Worm (Caenorhabditis elegans): ENCODE data around the gene lyst-1.

DNA sequence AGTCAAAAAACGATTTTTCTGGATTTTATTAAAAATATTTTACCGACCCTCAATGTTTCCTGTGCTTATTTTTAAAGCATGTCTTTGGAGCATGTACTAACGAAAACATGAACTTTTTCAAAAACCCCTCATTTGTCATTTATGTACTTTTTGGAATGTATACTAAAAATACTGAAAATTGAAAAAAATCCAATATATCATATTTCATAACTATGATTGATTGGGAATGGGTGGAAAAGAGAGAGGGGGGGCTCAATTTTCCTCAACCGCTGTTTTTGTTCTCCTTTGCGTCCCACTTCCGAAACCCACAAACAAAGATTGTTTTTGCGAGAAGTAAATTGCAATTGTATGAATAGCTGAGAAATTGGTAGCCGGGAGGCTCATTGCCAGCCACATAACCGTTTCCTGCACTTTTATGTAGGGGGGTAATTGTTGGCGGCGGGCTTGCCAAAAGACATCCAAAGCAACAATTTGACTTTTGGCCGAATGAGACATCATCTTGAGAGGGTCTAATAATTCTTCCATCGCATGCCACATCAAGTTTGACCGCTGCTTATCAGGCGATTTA, 39.0 kb upstream of the lyst-1 start:
- TF ChIP-seq tbx-37 (GFP tag; conservative IDR thresholded peaks at IDR 0.05) (no peak), hmbx-1 (tag; optimal IDR thresholded peaks at IDR 0.05) (no peak), ama-1 (optimal IDR thresholded peaks at IDR 0.05) (no peak), hnd-1 (tag; optimal IDR thresholded peaks at IDR 0.05) (no peak), flt-1 (GFP tag; IDR thresholded peaks at IDR 0.05) (no peak), B0310.2 (tag; optimal IDR thresholded peaks at IDR 0.05) (no peak), F13C5.2 (tag; optimal IDR thresholded peaks at IDR 0.05) (no peak), pes-1 (GFP tag; IDR thresholded peaks at IDR 0.05) (no peak), sea-1 (GFP tag; conservative IDR thresholded peaks at IDR 0.05) (no peak), scrt-1 (GFP tag; IDR thresholded peaks at IDR 0.05) (no peak), tbx-11 (GFP tag; IDR thresholded peaks at IDR 0.05) (no peak), hmg-4 (GFP tag; optimal IDR thresholded peaks at IDR 0.05) (peak; percentile 35)
